Fruit fly (Drosophila melanogaster): ENCODE data around the gene CG34291.

DNA sequence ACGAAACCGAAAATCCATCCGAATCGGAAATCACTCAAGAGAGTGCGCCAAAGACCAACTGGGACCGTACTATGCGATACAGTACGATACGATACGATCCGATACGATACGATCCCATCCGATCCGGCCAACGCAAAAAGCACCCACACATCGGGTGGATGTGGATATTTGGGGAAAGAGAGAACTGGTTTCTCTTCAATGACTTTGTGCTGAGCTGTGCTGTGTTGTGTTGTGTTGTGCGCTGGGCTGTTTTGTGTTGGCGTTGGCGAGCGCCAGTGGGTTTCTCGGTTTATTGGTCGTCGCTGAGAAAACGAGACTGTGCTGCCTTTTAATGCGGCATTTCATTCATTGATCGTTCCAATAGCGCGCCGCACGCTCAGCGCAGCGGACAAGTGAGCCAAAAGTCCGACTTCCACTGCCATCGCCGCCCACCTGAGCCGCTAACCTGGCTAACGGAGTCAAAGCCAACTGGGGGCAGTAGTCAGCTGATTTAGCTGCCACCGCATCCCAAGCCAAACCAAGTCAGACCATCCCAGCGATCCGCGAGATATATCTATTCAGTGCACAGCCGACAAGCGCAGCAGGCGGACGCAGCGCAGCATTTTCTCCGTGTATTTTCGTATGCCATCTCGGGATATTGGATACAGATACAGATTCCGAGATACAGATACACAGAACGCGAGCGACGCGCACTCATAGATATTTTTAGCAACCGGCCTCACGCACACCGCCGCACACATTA, 15.0 kb upstream of the CG34291 start, which contains the start of gene tx:
- no peak for TF ChIP-seq EcR (GFP tag; optimal IDR thresholded peaks at IDR 0.05)
- no peak for TF ChIP-seq psq (optimal IDR thresholded peaks at IDR 0.05)

All from whole organism.